Worm (Caenorhabditis elegans): ENCODE results near the gene Y10G11A.1.

ce11 chrIV:16380937-16381336 is 43.5 kb upstream of the Y10G11A.1 start:
- no peak for TF ChIP-seq W03F9.2 (tag; optimal IDR thresholded peaks at IDR 0.05)
- no peak for TF ChIP-seq him-1 (tag; optimal IDR thresholded peaks at IDR 0.05)
